Worm (Caenorhabditis elegans) whole organism, L4 larva: ENCODE data around the gene K01A6.4.

Experiments
- T20F7.1 ChIP-seq: fragments of 200-800 bp; sonication (Bioruptor generic); optimal IDR thresholded peaks from 2 replicates; lab custom pipeline; 2018; ENCODE audit warnings: mild to moderate bottlenecking, missing genetic modification characterization, missing compliant biosample characterization
- ZK337.2 ChIP-seq: fragments of 200-800 bp; sonication (Bioruptor generic); IDR thresholded peaks from 2 replicates; pipeline ENCODE4 v1.3.6; 2022; ENCODE audit warnings: missing genetic modification reagents, missing genetic modification characterization, missing compliant biosample characterization
- aha-1 ChIP-seq: fragments of 150-350 bp; peaks from one replicate; lab custom pipeline; 2014; ENCODE audit warnings: missing biosample characterization, missing genetic modification characterization
- ama-1 ChIP-seq: fragments of 150-350 bp; optimal IDR thresholded peaks from 2 replicates; lab custom pipeline; 2014; ENCODE audit warnings: inconsistent platforms, mixed read lengths
- attf-4 ChIP-seq: sonication (generic microtip); optimal IDR thresholded peaks from 3 replicates; lab custom pipeline; 2017; ENCODE audit warnings: missing biosample characterization, missing genetic modification characterization
- ceh-32 ChIP-seq: sonication (generic microtip); optimal IDR thresholded peaks from 2 replicates; lab custom pipeline; 2016; ENCODE audit warnings: mild to moderate bottlenecking, missing genetic modification characterization, missing compliant biosample characterization; ENCODE audit not compliant: poor library complexity
- daf-16 ChIP-seq, 3 experiments: sonication (generic microtip); optimal IDR thresholded peaks; 2 replicates each; lab custom pipeline; 2016 to 2017; ENCODE audit warnings: missing genetic modification characterization in 3 of 3, missing genetic modification reagents in 3 of 3, mild to moderate bottlenecking in 2 of 3, missing compliant biosample characterization in 2 of 3, missing biosample characterization in 1 of 3, moderate library complexity in 1 of 3
- daf-8 ChIP-seq: fragments of 200-800 bp; sonication (Bioruptor generic); IDR thresholded peaks from 2 replicates; pipeline ENCODE4 v1.3.6; 2022; ENCODE audit warnings: missing genetic modification characterization, missing compliant biosample characterization
- dmd-8 ChIP-seq: fragments of 200-800 bp; sonication (Bioruptor generic); IDR thresholded peaks from 2 replicates; pipeline ENCODE4 v1.3.6; 2022; ENCODE audit warnings: missing genetic modification characterization, missing compliant biosample characterization
- dmd-9 ChIP-seq: fragments of 200-800 bp; sonication (Bioruptor generic); IDR thresholded peaks from 2 replicates; pipeline ENCODE4 v1.3.6; 2022; ENCODE audit warnings: missing genetic modification reagents, missing genetic modification characterization, missing compliant biosample characterization
- hlh-11 ChIP-seq: fragments of 200-800 bp; sonication (Bioruptor generic); optimal IDR thresholded peaks from 2 replicates; lab custom pipeline; 2018; ENCODE audit warnings: mild to moderate bottlenecking, missing genetic modification characterization, missing compliant biosample characterization
- hlh-30 ChIP-seq: sonication (generic microtip); optimal IDR thresholded peaks from 2 replicates; lab custom pipeline; 2017; ENCODE audit warnings: antibody characterized with exemption, mild to moderate bottlenecking, missing genetic modification characterization, missing compliant biosample characterization; ENCODE audit not compliant: insufficient read depth
- madf-5 ChIP-seq, 2 experiments: fragments of 200-800 bp; sonication (Bioruptor generic); IDR thresholded peaks; 2 replicates each; pipeline ENCODE4 v1.3.6; 2022; ENCODE audit warnings: missing compliant biosample characterization in 2 of 2, missing genetic modification characterization in 2 of 2
- mxl-3 ChIP-seq: fragments of 200-800 bp; sonication (Bioruptor generic); optimal IDR thresholded peaks from 2 replicates; lab custom pipeline; 2018; ENCODE audit warnings: mild to moderate bottlenecking, missing genetic modification characterization, missing compliant biosample characterization
- nhr-10 ChIP-seq: fragments of 150-350 bp; optimal IDR thresholded peaks from 2 replicates; lab custom pipeline; 2014; ENCODE audit warnings: missing biosample characterization, missing genetic modification characterization
- nhr-111 ChIP-seq: fragments of 200-800 bp; sonication (Bioruptor generic); optimal IDR thresholded peaks from 2 replicates; lab custom pipeline; 2018; ENCODE audit warnings: mild to moderate bottlenecking, missing genetic modification characterization, missing compliant biosample characterization
- nhr-28 ChIP-seq: fragments of 150-350 bp; optimal IDR thresholded peaks from 2 replicates; lab custom pipeline; 2014; ENCODE audit warnings: missing biosample characterization, missing genetic modification characterization
- nhr-42 ChIP-seq: fragments of 200-800 bp; sonication (Bioruptor generic); IDR thresholded peaks from 2 replicates; pipeline ENCODE4 v1.3.6; 2022; ENCODE audit warnings: missing genetic modification characterization, missing compliant biosample characterization
- nhr-48 ChIP-seq: sonication (generic microtip); optimal IDR thresholded peaks from 2 replicates; lab custom pipeline; 2016; ENCODE audit warnings: mild to moderate bottlenecking, missing genetic modification characterization, missing compliant biosample characterization
- nhr-76 ChIP-seq: fragments of 150-350 bp; optimal IDR thresholded peaks from 2 replicates; lab custom pipeline; 2014; ENCODE audit warnings: missing biosample characterization, missing genetic modification characterization
- pqm-1 ChIP-seq: sonication (generic microtip); optimal IDR thresholded peaks from 2 replicates; lab custom pipeline; 2017; ENCODE audit warnings: missing biosample characterization, missing genetic modification characterization
- snpc-4 ChIP-seq: fragments of 150-350 bp; optimal IDR thresholded peaks from 2 replicates; lab custom pipeline; 2014; ENCODE audit warnings: missing biosample characterization, missing genetic modification characterization
- spr-3 ChIP-seq: fragments of 200-800 bp; sonication (Bioruptor generic); optimal IDR thresholded peaks from 2 replicates; lab custom pipeline; 2018; ENCODE audit warnings: mild to moderate bottlenecking, missing genetic modification characterization, missing compliant biosample characterization
- unc-62 ChIP-seq, 3 experiments: fragments of 150-350 bp in 1 of 3; sonication (generic microtip); optimal IDR thresholded peaks in 2 of 3; peaks in 1 of 3; 1 replicate in 1 of 3; 2 replicates in 2 of 3; lab custom pipeline; 2014 to 2017; ENCODE audit warnings: missing biosample characterization in 3 of 3, missing genetic modification characterization in 3 of 3, missing genetic modification reagents in 3 of 3, missing genotype in 1 of 3
- vab-7 ChIP-seq: fragments of 200-800 bp; sonication (Bioruptor generic); IDR thresholded peaks from 2 replicates; pipeline ENCODE4 v1.3.6; 2022; ENCODE audit warnings: missing genetic modification reagents, missing genetic modification characterization, missing compliant biosample characterization
- zip-2 ChIP-seq: fragments of 150-350 bp; optimal IDR thresholded peaks from 2 replicates; lab custom pipeline; 2014; ENCODE audit warnings: missing biosample characterization, missing genetic modification characterization
- ztf-7 ChIP-seq: fragments of 150-350 bp; optimal IDR thresholded peaks from 2 replicates; lab custom pipeline; 2014; ENCODE audit warnings: missing biosample characterization, missing genetic modification characterization

K01A6.4 gene

DNA sequence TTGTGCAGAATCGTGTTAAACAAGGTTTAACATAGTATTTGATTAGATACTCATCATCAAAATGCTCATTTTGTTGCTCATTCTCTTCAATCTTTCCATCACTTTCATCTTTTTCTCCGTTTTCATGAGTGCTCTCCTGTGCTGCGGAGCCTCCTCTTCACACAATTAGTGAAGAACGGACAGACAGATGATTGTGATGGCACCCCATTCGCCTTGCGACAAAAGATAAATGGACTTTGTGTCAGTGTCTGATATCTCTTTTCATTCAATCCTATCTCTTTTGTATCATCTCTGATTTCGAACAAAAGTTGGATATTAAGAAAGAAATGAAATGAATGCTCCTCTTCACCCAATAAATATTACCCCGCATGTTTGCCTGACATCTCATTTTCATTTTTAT, 29.8 kb downstream of the K01A6.4 start:
- TF ChIP-seq spr-3 (GFP tag; lab: Kevin White, UChicago): no peak
- peak in 1 of 2 experiments; percentile 49 for TF ChIP-seq unc-62 (GFP tag; optimal IDR thresholded peaks at IDR 0.05 in 1 of 2; lab: Kevin White, UChicago)
- no peak for TF ChIP-seq unc-62 (tag; optimal IDR thresholded peaks at IDR 0.05; lab: Kevin White, UChicago)
- peak; percentile 9 for TF ChIP-seq hlh-11 (tag; lab: Kevin White, UChicago)
- TF ChIP-seq daf-16 (GFP tag; optimal IDR thresholded peaks at IDR 0.05; lab: Kevin White, UChicago): peak in 1 of 2 experiments; percentile 22
- TF ChIP-seq daf-16 (tag; optimal IDR thresholded peaks at IDR 0.05; lab: Kevin White, UChicago): no peak
- TF ChIP-seq daf-8: no peak
- no peak for TF ChIP-seq nhr-10 (tag; lab: Kevin White, UChicago)

DNA sequence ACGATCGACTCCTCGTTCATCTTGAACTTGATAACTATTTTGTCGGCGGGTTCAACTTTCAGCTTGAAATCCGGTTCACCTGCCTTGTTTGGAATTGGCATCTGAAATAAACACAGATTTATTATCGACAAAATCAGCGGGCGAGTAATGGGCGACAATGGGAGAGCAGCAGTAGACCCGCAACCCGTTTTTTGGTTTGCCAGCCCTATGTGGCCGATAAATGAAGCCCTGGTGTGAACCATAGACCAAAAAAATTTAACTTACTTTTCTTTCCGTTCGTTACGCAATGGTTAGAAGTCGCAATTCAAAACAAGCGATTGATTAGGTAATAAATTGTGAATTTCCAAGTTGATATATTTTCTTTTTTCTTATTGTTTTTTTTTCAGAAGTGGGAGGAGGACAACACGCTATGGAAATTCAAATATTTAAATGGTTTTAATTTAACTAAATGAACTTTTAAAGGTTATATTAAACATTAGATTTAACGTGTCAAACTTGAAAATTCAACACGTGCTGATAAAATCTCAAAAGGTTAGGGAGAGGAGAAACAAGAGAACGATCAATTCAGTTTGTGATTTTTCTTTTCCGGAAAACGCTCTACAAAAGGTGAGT, 36.3 kb downstream of the K01A6.4 start, which contains the start of the genes T22B3.3 and alg-3:
T22B3.3 (minus strand) TSS at position 101 of the 612 bp plus-strand sequence.
alg-3 (plus strand) TSS at position 562 of the 612 bp plus-strand sequence.
- TF ChIP-seq dmd-8 (no peak), nhr-48 (tag; lab: Kevin White, UChicago) (no peak), unc-62 (GFP tag; optimal IDR thresholded peaks at IDR 0.05 in 1 of 2; lab: Kevin White, UChicago) (no peak), unc-62 (tag; optimal IDR thresholded peaks at IDR 0.05; lab: Kevin White, UChicago) (no peak), nhr-111 (GFP tag; lab: Kevin White, UChicago) (no peak), snpc-4 (tag; lab: Kevin White, UChicago) (no peak), ama-1 (lab: Kevin White, UChicago) (no peak), dmd-9 (GFP tag; lab: Robert Waterston, UW) (no peak), zip-2 (no peak), madf-5 (GFP tag; IDR thresholded peaks at IDR 0.05; lab: Robert Waterston, UW) (no peak), nhr-76 (tag; lab: Kevin White, UChicago) (no peak)
- TF ChIP-seq, all 104 proteins: peak for 0

DNA sequence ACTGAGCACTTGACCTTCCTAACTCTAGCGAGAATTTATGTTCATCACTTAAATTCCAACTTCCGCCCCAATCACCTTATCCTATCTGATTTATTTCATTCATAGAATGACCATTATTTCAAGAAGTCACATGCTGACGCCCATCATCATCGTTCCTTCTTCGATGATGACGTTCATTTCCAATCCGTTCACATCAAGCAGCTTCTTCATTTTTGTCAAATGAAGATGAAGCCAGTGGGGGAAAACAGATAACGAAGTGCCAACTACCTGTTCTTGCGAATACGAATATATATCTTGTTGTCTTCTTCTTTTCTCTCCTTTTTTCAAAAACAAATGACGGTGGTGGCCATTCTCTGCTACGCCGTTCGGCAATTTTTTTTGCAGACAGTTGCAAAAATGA, 38.2 kb downstream of the K01A6.4 start:
- peak in 1 of 2 experiments; percentile 33 for TF ChIP-seq unc-62 (GFP tag; optimal IDR thresholded peaks at IDR 0.05 in 1 of 2; lab: Kevin White, UChicago)
- TF ChIP-seq unc-62 (tag; optimal IDR thresholded peaks at IDR 0.05; lab: Kevin White, UChicago): no peak
- peak; percentile 12 for TF ChIP-seq nhr-48 (tag; lab: Kevin White, UChicago)
- no peak for TF ChIP-seq vab-7
- TF ChIP-seq hlh-11 (tag; lab: Kevin White, UChicago): peak; percentile 47
- TF ChIP-seq hlh-30 (tag; lab: Kevin White, UChicago): peak; percentile 19
- peak; percentile 79 for TF ChIP-seq aha-1 (tag; lab: Kevin White, UChicago)
- TF ChIP-seq nhr-42 (GFP tag; lab: Robert Waterston, UW): no peak
- TF ChIP-seq nhr-28 (tag; lab: Kevin White, UChicago): peak; percentile 16

DNA sequence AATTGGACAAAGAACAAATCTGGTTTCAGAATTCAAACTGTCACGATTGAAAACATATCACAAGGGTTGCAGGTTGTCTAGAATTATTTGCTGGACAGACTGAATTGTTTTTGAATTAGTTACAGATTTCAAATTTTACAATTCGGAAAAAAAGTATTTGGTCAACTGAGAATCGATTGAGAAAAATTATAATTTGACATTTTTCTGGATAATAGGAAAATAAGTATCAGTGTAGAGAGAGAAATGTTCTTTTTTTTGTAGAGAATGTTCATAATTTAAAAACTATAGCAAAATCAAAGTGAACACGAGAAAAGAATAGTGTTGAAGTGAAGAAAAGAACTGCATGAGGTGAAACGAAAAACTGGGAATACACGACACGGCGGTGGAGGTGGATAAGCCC, 39.4 kb downstream of the K01A6.4 start, which contains the start of gene dpy-20:
dpy-20 (minus strand) TSS at position 101 of the 400 bp plus-strand sequence.
- TF ChIP-seq T20F7.1 (GFP tag; lab: Kevin White, UChicago): no peak

DNA sequence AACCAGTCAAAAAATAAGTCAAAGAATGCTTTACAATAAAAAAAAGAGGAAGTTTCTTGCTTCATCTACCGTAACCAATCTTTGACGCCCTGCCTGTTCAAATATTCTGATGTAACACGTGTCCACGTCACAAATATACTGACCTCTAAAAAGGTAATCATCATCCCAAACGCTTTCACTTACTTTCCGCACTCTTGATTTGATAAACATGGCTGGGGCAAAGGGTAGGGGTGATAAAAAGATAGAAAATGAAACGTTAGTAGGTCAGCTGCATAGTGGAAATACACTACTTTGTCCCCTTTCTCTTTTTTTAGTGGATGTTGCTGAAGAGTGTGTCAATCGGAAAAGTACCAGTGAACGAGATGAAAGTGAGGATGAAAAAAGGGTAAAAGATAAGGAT, 40.0 kb downstream of the K01A6.4 start:
- TF ChIP-seq nhr-28 (tag; lab: Kevin White, UChicago) (peak; percentile 4), unc-62 (GFP tag; optimal IDR thresholded peaks at IDR 0.05 in 1 of 2; lab: Kevin White, UChicago) (peak in 1 of 2 experiments; percentile 16), unc-62 (tag; optimal IDR thresholded peaks at IDR 0.05; lab: Kevin White, UChicago) (no peak), ceh-32 (tag; lab: Kevin White, UChicago) (no peak), hlh-30 (tag; lab: Kevin White, UChicago) (peak; percentile 20), ZK337.2 (no peak), mxl-3 (peak; percentile 58), attf-4 (tag; lab: Kevin White, UChicago) (no peak), nhr-10 (tag; lab: Kevin White, UChicago) (no peak)
- TF ChIP-seq, all 104 proteins: peak for 4

DNA sequence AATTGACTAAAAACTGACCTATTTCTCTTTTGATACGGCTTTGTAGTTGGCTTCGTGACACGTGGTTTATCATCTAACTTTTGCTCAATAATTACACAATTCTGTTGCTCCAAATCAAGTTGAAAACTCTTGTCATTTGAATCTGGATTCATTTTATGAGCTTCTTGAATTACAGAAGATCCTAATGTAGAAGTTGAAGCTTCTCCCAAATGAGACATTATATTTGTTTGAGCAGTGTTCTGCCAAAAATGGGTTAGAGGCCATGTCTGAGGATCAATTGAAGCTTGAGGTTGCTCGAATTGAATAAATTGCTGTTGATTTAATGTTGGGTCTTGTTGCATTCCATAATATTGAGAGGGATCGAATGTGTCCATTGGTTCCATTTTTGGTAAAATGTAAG, 42.6 kb downstream of the K01A6.4 start:
- TF ChIP-seq ztf-7 (no peak), pqm-1 (tag; lab: Kevin White, UChicago) (no peak), unc-62 (GFP tag; optimal IDR thresholded peaks at IDR 0.05 in 1 of 2; lab: Kevin White, UChicago) (peak in 1 of 2 experiments; percentile 95), unc-62 (tag; optimal IDR thresholded peaks at IDR 0.05; lab: Kevin White, UChicago) (no peak)
